Worm (Caenorhabditis elegans) whole organism, L4 larva: ENCODE measurements around the gene clc-2.

Source experiments
- ZK546.5 ChIP-seq, 2 experiments: sonication (generic microtip); optimal IDR thresholded peaks; 2 replicates each; lab custom pipeline; 2017; ENCODE audit warnings: missing biosample characterization in 2 of 2, missing genetic modification characterization in 2 of 2
- daf-12 ChIP-seq: fragments of 150-350 bp; optimal IDR thresholded peaks from 2 replicates; lab custom pipeline; 2014; ENCODE audit warnings: missing biosample characterization, missing genetic modification reagents, missing genetic modification characterization
- fos-1 ChIP-seq: fragments of 150-350 bp; optimal IDR thresholded peaks from 2 replicates; lab custom pipeline; 2014; ENCODE audit warnings: missing biosample characterization, missing genetic modification characterization
- mdl-1 ChIP-seq, 2 experiments: fragments of 150-350 bp in 1 of 2; sonication (generic microtip) in 1 of 2; optimal IDR thresholded peaks; 2 replicates each; lab custom pipeline; 2014 to 2017; ENCODE audit warnings: missing biosample characterization in 2 of 2, missing genetic modification characterization in 2 of 2
- mxl-3 ChIP-seq: fragments of 200-800 bp; sonication (Bioruptor generic); optimal IDR thresholded peaks from 2 replicates; lab custom pipeline; 2018; ENCODE audit warnings: mild to moderate bottlenecking, missing genetic modification characterization, missing compliant biosample characterization
- nhr-76 ChIP-seq: fragments of 150-350 bp; optimal IDR thresholded peaks from 2 replicates; lab custom pipeline; 2014; ENCODE audit warnings: missing biosample characterization, missing genetic modification characterization

ce11 chrX:7480756-7481155, 49.5 kb downstream of the clc-2 start, which contains the start of gene F48E3.9:
- TF ChIP-seq fos-1 (no peak), mxl-3 (GFP tag; lab: Kevin White, UChicago) (no peak), ZK546.5 (tag; optimal IDR thresholded peaks at IDR 0.05; lab: Kevin White, UChicago) (no peak), daf-12 (tag; lab: Kevin White, UChicago) (no peak), nhr-76 (no peak), mdl-1 (tag; optimal IDR thresholded peaks at IDR 0.05; lab: Kevin White, UChicago) (no peak)
